Fruit fly (Drosophila melanogaster) Kc167 (cell line): ENCODE measurements around the gene sun.

Source experiments
- Myc ChIP-seq: fragments of >200 bp; optimal IDR thresholded peaks from 2 replicates; lab custom pipeline; 2017; ENCODE audit warnings: missing external identifiers
- Sin3A ChIP-seq: fragments of >200 bp; optimal IDR thresholded peaks from 2 replicates; lab custom pipeline; 2018; ENCODE audit warnings: missing external identifiers
- h ChIP-seq: fragments of >200 bp; optimal IDR thresholded peaks from 3 replicates; lab custom pipeline; 2018; ENCODE audit warnings: missing external identifiers
- insv ChIP-seq: fragments of >200 bp; optimal IDR thresholded peaks from 3 replicates; lab custom pipeline; 2018; ENCODE audit warnings: missing external identifiers
- psq ChIP-seq: fragments of >200 bp; optimal IDR thresholded peaks from 2 replicates; lab custom pipeline; 2017; ENCODE audit warnings: missing external identifiers
- ttk ChIP-seq: sonication (Bioruptor generic); optimal IDR thresholded peaks from 2 replicates; lab custom pipeline; 2017; ENCODE audit warnings: missing external identifiers

- TF ChIP-seq h (lab: Kevin White, UChicago) (no peak), ttk (lab: Kevin White, UChicago) (no peak), insv (lab: Kevin White, UChicago) (no peak), Myc (no peak), Sin3A (lab: Kevin White, UChicago) (no peak), psq (no peak)
Observed at dm6 chrX:15888763-15889162, 39.7 kb upstream of the sun start.
